Fruit fly (Drosophila melanogaster): ENCODE results near the gene CG12310.
A peak's percentile ranks its signal among the peaks of the same experiment; 100 is the strongest.

The CG12310 gene

DNA sequence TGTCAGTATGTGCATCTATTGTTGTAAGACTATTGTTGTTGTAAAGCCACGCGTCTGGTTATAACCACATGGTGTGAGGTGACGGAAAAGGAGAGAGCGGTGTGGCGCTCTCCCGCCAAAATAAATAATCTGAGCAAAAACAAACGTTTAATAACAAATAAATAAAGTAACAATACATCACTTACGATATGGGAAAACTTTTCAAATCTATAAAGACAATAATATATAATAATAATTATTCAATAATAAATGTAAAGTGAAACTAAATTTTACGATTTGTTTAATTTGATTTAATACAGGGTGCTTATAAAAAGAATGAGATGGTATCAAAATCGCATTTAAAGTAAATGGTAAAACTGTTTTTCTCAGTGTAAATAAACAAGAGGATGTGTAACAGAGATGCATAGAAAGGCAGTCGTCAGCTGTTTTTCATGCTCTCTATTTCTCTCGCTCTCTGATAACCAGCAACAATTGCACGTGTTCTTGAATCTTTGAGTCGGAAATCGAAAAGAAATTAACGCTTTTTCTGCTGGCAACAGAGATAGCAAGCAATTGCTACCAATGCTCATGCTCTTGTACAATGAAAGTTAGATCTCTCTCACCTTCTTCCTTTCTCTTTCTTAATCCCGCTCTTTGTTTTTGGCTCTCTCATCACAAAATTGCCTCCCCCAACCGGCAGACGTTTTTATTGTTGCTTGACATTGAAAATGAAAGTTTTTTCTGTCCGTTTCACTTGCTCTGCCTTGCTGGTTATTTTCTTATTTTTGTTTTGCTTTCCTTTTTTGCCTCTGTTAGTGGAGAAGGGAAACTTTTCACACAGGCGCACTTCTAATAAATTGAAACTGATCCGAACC, 48.3 kb upstream of the CG12310 start (continued):
- TF ChIP-seq CG6792 (GFP tag; optimal IDR thresholded peaks at IDR 0.05) (peak; percentile 69), Smox (GFP tag; optimal IDR thresholded peaks at IDR 0.05) (peak; percentile 26), ss (GFP tag; optimal IDR thresholded peaks at IDR 0.05) (peak; percentile 23 to 51), CG7368 (GFP tag; optimal IDR thresholded peaks at IDR 0.05) (peak; percentile 86), Gug (GFP tag; IDR thresholded peaks at IDR 0.05) (peak; percentile 90), CG34406 (GFP tag; optimal IDR thresholded peaks at IDR 0.05) (peak; percentile 71), CG6163 (GFP tag; IDR thresholded peaks at IDR 0.05) (no peak; the same call in 1 of the 3 replicates), CG11762 (GFP tag; optimal IDR thresholded peaks at IDR 0.05; ENCODE audit: insufficient read depth) (peak; percentile 74), pdm3 (GFP tag; optimal IDR thresholded peaks at IDR 0.05) (peak; percentile 18), cyc (GFP tag; optimal IDR thresholded peaks at IDR 0.05) (peak; percentile 56), CG10669 (GFP tag; optimal IDR thresholded peaks at IDR 0.05) (peak; percentile 79), Lpt (GFP tag; optimal IDR thresholded peaks at IDR 0.05) (peak; percentile 90), CG11902 (GFP tag; optimal IDR thresholded peaks at IDR 0.05) (no peak), Blimp-1 (GFP tag; optimal IDR thresholded peaks at IDR 0.05) (peak; percentile 94), CG3032 (tag; optimal IDR thresholded peaks at IDR 0.05) (peak; percentile 88), CG6808 (GFP tag; optimal IDR thresholded peaks at IDR 0.05) (peak; percentile 72), Sox14 (GFP tag; optimal IDR thresholded peaks at IDR 0.05) (peak; percentile 16), CG16779 (tag; optimal IDR thresholded peaks at IDR 0.05) (peak; percentile 53), Eip75B (GFP tag; optimal IDR thresholded peaks at IDR 0.05) (peak; percentile 81), eg (GFP tag; IDR thresholded peaks at IDR 0.05) (peak; percentile 94), spab (GFP tag; optimal IDR thresholded peaks at IDR 0.05) (peak; percentile 77), dac (GFP tag; optimal IDR thresholded peaks at IDR 0.05) (peak; percentile 35), Eip78C (GFP tag) (peak; percentile 90), Eip93F (GFP tag; optimal IDR thresholded peaks at IDR 0.05) (no peak), CG32006 (GFP tag; optimal IDR thresholded peaks at IDR 0.05) (peak; percentile 86), CG4318 (GFP tag; optimal IDR thresholded peaks at IDR 0.05) (peak; percentile 74), CG3919 (GFP tag; optimal IDR thresholded peaks at IDR 0.05) (peak; percentile 86), fkh (GFP tag; optimal IDR thresholded peaks at IDR 0.05) (peak; percentile 95), CG31627 (GFP tag; optimal IDR thresholded peaks at IDR 0.05) (no peak), Sox102F (GFP tag; optimal IDR thresholded peaks at IDR 0.05) (peak; percentile 3), topi (GFP tag; optimal IDR thresholded peaks at IDR 0.05) (peak; percentile 61), CG1621 (tag; optimal IDR thresholded peaks at IDR 0.05) (peak; percentile 36)

- TF ChIP-seq CG15336 (GFP tag; IDR thresholded peaks at IDR 0.05) (0 out of 2 replicates have a peak, but pooled peaks have one; percentile 18), lz (GFP tag; optimal IDR thresholded peaks at IDR 0.05) (peak; percentile 30), CG6792 (GFP tag; optimal IDR thresholded peaks at IDR 0.05) (no peak), topi (GFP tag; optimal IDR thresholded peaks at IDR 0.05) (peak; percentile 18), Eip78C (GFP tag) (peak; percentile 34), Hr38 (GFP tag; optimal IDR thresholded peaks at IDR 0.05) (no peak), CG10631 (GFP tag; optimal IDR thresholded peaks at IDR 0.05) (peak; percentile 29), esn (GFP tag; optimal IDR thresholded peaks at IDR 0.05) (peak; percentile 37), fkh (GFP tag; optimal IDR thresholded peaks at IDR 0.05) (peak; percentile 63), cyc (GFP tag; optimal IDR thresholded peaks at IDR 0.05) (no peak), eg (GFP tag; IDR thresholded peaks at IDR 0.05) (no peak), Sox14 (GFP tag; optimal IDR thresholded peaks at IDR 0.05) (peak; percentile 8), CG6854 (GFP tag; optimal IDR thresholded peaks at IDR 0.05) (peak; percentile 18), pdm3 (GFP tag; optimal IDR thresholded peaks at IDR 0.05) (peak; percentile 6), CG11294 (GFP tag; IDR thresholded peaks at IDR 0.05) (no peak)
These were observed 47.4 kb upstream of the CG12310 start, which contains the start of gene Ctps for dm6 chr3L:15097878-15098520. Gene Ctps, plus strand, starts transcription at chr3L:15097914.

All from whole organism, prepupa.